Fruit fly (Drosophila melanogaster) whole organism, wandering third instar larva: Measurements from ENCODE around the gene CG6678.

Experiments used
- Abd-B ChIP-seq: fragments of >200 bp; optimal IDR thresholded peaks from 2 replicates; lab custom pipeline; 2017; ENCODE audit warnings: missing biosample characterization, missing genetic modification characterization
- CG32264 ChIP-seq: fragments of 200-800 bp; sonication (Bioruptor generic); optimal IDR thresholded peaks from 2 replicates; lab custom pipeline; 2016; ENCODE audit warnings: missing biosample characterization, missing genetic modification characterization
- CG9705 ChIP-seq: fragments of 200-800 bp; sonication (Bioruptor generic); optimal IDR thresholded peaks from 2 replicates; lab custom pipeline; 2018; ENCODE audit warnings: missing biosample characterization, mild to moderate bottlenecking, missing genetic modification characterization
- CrebA ChIP-seq: fragments of 200-800 bp; sonication (Bioruptor generic); optimal IDR thresholded peaks from 2 replicates; lab custom pipeline; 2016; ENCODE audit warnings: missing biosample characterization, mild to moderate bottlenecking, missing genetic modification characterization, borderline replicate concordance
- Dfd ChIP-seq: fragments of >200 bp; optimal IDR thresholded peaks from 2 replicates; lab custom pipeline; 2017; ENCODE audit warnings: missing biosample characterization, missing genetic modification characterization
- HLH106 ChIP-seq: fragments of 200-800 bp; optimal IDR thresholded peaks from 3 replicates; lab custom pipeline; 2019; ENCODE audit warnings: missing biosample characterization, mild to moderate bottlenecking, missing genetic modification characterization, moderate library complexity
- Hnf4 ChIP-seq: fragments of 200-800 bp; sonication (Bioruptor generic); optimal IDR thresholded peaks from 2 replicates; lab custom pipeline; 2016; ENCODE audit warnings: missing biosample characterization, mild to moderate bottlenecking, missing genetic modification characterization
- Jra ChIP-seq: sonication (Bioruptor generic); optimal IDR thresholded peaks from 2 replicates; lab custom pipeline; 2016; ENCODE audit warnings: missing biosample characterization, missing genetic modification characterization
- Mio ChIP-seq: sonication (Bioruptor generic); optimal IDR thresholded peaks from 2 replicates; lab custom pipeline; 2016; ENCODE audit warnings: missing biosample characterization, missing genetic modification characterization
- N ChIP-seq: fragments of >200 bp; optimal IDR thresholded peaks from 2 replicates; lab custom pipeline; 2018; ENCODE audit warnings: missing biosample characterization, missing external identifiers, missing genetic modification characterization
- OdsH ChIP-seq: fragments of 200-800 bp; sonication (Bioruptor generic); optimal IDR thresholded peaks from 2 replicates; lab custom pipeline; 2016; ENCODE audit warnings: missing biosample characterization, mild to moderate bottlenecking, missing genetic modification characterization
- Rel ChIP-seq, 2 experiments: fragments of 200-800 bp; sonication (Bioruptor generic) in 1 of 2; optimal IDR thresholded peaks; 2 replicates in 1 of 2; 3 replicates in 1 of 2; lab custom pipeline; 2016 to 2019; ENCODE audit warnings: mild to moderate bottlenecking in 2 of 2, missing biosample characterization in 2 of 2, missing genetic modification characterization in 2 of 2, moderate library complexity in 1 of 2
- Sp1 ChIP-seq: fragments of 200-800 bp; sonication (Bioruptor generic); optimal IDR thresholded peaks from 3 replicates; lab custom pipeline; 2019; ENCODE audit warnings: missing biosample characterization, mild to moderate bottlenecking, missing genetic modification characterization, moderate library complexity
- Vsx2 ChIP-seq: fragments of 200-300, 225-300 bp; sonication (Bioruptor generic); optimal IDR thresholded peaks from 2 replicates; lab custom pipeline; 2018; ENCODE audit warnings: missing biosample characterization, missing genetic modification characterization; ENCODE audit not compliant: partially characterized antibody
- br ChIP-seq: fragments of 200-800 bp; sonication (Bioruptor generic); optimal IDR thresholded peaks from 2 replicates; lab custom pipeline; 2016; ENCODE audit warnings: missing biosample characterization, missing genetic modification characterization
- dl ChIP-seq, 2 experiments: fragments of 175-275, 200-275 bp in 1 of 2; fragments of 200-275 bp in 1 of 2; sonication (Bioruptor generic); optimal IDR thresholded peaks; lab custom pipeline; 2018; ENCODE audit warnings: mild to moderate bottlenecking in 2 of 2, missing biosample characterization in 2 of 2, missing genetic modification characterization in 2 of 2, moderate library complexity in 2 of 2; ENCODE audit not compliant: partially characterized antibody in 2 of 2, insufficient read depth in 1 of 2
- dmrt93B ChIP-seq: fragments of 200-800 bp; sonication (Bioruptor generic); optimal IDR thresholded peaks from 2 replicates; lab custom pipeline; 2018; ENCODE audit warnings: missing biosample characterization, mild to moderate bottlenecking, missing genetic modification characterization
- dsf ChIP-seq: sonication (Bioruptor generic); optimal IDR thresholded peaks from 2 replicates; lab custom pipeline; 2016; ENCODE audit warnings: missing biosample characterization, missing genetic modification characterization, borderline replicate concordance
- ey ChIP-seq: fragments of 200-800 bp; sonication (Bioruptor generic); optimal IDR thresholded peaks from 2 replicates; lab custom pipeline; 2016; ENCODE audit warnings: missing biosample characterization, missing genetic modification characterization
- foxo ChIP-seq, 2 experiments: fragments of 200-800 bp; sonication (Bioruptor generic); optimal IDR thresholded peaks; 2 replicates in 1 of 2; 3 replicates in 1 of 2; lab custom pipeline; 2016 to 2017; ENCODE audit warnings: missing biosample characterization in 2 of 2, missing genetic modification characterization in 2 of 2
- fru ChIP-seq: fragments of 200-800 bp; sonication (Bioruptor generic); optimal IDR thresholded peaks from 3 replicates; lab custom pipeline; 2016; ENCODE audit warnings: missing biosample characterization, mild to moderate bottlenecking, missing genetic modification characterization
- h ChIP-seq: fragments of 200-800 bp; sonication (Bioruptor generic); optimal IDR thresholded peaks from 3 replicates; lab custom pipeline; 2016; ENCODE audit warnings: missing biosample characterization, mild to moderate bottlenecking, missing genetic modification characterization
- pan ChIP-seq: fragments of >200 bp; optimal IDR thresholded peaks from 2 replicates; lab custom pipeline; 2017
- psq ChIP-seq: fragments of 200-800 bp; sonication (Bioruptor generic); optimal IDR thresholded peaks from 3 replicates; lab custom pipeline; 2017; ENCODE audit warnings: missing biosample characterization, mild to moderate bottlenecking, missing genetic modification characterization, moderate library complexity
- sage ChIP-seq: fragments of 200-800 bp; sonication (Bioruptor generic); optimal IDR thresholded peaks from 2 replicates; lab custom pipeline; 2016; ENCODE audit warnings: missing biosample characterization, mild to moderate bottlenecking, missing genetic modification characterization
- sv ChIP-seq: fragments of 200-800 bp; sonication (Bioruptor generic); optimal IDR thresholded peaks from 3 replicates; lab custom pipeline; 2016; ENCODE audit warnings: missing biosample characterization, missing genetic modification characterization
- tai ChIP-seq: sonication (Bioruptor generic); optimal IDR thresholded peaks from 2 replicates; lab custom pipeline; 2016; ENCODE audit warnings: missing biosample characterization, missing genetic modification characterization
- usp ChIP-seq: fragments of >200 bp; optimal IDR thresholded peaks from 2 replicates; lab custom pipeline; 2017; ENCODE audit warnings: missing biosample characterization, missing genetic modification characterization
- woc ChIP-seq: sonication (Bioruptor generic); optimal IDR thresholded peaks from 2 replicates; lab custom pipeline; 2016; ENCODE audit warnings: missing biosample characterization, mild to moderate bottlenecking, missing genetic modification characterization

The CG6678 gene

dm6 chr3R:21948081-21948480 lies 61.3 kb downstream of the CG6678 start:
- TF ChIP-seq CrebA (GFP tag; lab: Kevin White, UChicago), result no peak
- no peak for TF ChIP-seq HLH106 (tag; lab: Kevin White, UChicago)
- no peak for TF ChIP-seq br (GFP tag; lab: Kevin White, UChicago)
- TF ChIP-seq dsf (GFP tag; lab: Kevin White, UChicago), result no peak
- TF ChIP-seq Hnf4 (GFP tag; lab: Kevin White, UChicago), result no peak
- no peak for TF ChIP-seq Jra
- no peak for TF ChIP-seq Mio
- no peak for TF ChIP-seq Sp1 (GFP tag; lab: Kevin White, UChicago)
- TF ChIP-seq pan, result no peak
- no peak for TF ChIP-seq CG32264 (GFP tag; lab: Kevin White, UChicago)
- no peak for TF ChIP-seq fru (GFP tag; lab: Kevin White, UChicago)
- TF ChIP-seq Vsx2 (GFP tag; lab: Kevin White, UChicago), result no peak
- TF ChIP-seq woc (GFP tag; lab: Kevin White, UChicago), result no peak
- TF ChIP-seq OdsH, result no peak
- no peak for TF ChIP-seq foxo (GFP tag; optimal IDR thresholded peaks at IDR 0.05; lab: Kevin White, UChicago)
- TF ChIP-seq Abd-B (GFP tag; lab: Kevin White, UChicago), result no peak
- TF ChIP-seq usp (GFP tag; lab: Kevin White, UChicago), result no peak
- TF ChIP-seq N (GFP tag; lab: Kevin White, UChicago), result no peak
- no peak for TF ChIP-seq sage (GFP tag; lab: Kevin White, UChicago)
- TF ChIP-seq dl (GFP tag; optimal IDR thresholded peaks at IDR 0.05; lab: Kevin White, UChicago; ENCODE audit: insufficient read depth in 1 of 2, partially characterized antibody in 2 of 2), result no peak

DNA sequence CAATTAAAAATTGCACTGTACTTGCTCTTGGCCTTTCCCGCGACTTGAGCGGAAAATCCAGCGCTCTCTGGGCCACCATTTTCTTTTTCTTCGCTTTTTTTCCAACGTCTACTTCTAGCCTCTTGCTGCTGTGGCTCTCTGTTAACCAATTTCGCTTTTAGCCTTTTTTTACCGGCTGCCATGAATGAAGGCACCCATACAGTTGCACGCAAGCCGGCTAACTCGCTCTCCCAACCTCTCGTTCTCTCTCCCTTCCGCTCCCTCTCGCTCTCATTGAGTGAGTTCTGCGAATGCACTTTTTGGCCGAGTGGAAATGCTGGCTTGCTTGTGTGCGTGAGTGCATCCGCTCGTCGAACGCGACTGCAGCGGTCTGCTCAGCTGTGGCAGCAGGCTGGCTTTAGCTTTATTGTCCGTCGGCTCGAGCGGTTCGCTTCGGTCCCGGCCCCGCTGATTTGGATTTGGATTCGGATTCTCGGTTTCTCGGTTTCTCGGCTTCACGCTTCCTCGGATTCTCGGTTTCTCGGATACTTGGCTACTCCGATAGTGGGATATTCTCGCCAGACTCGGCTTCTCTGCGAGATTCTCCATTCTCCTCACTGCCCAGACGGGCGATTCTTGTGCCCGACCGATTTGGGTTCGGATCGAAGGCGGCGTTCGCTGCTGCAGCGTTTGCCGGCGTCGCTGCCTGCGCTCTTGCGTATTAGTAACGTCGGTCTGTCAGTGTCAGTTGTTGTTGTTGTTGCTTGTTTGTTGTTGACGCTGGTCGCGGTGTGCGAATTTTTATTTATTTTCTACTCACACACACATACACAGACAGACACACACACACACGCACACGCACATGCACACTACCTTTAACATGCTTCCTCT lies 62.1 kb downstream of the CG6678 start, which contains the start of gene Eip93F:
Eip93F (plus strand) TSS at position 424 of the 870 bp plus-strand sequence.
- no peak for TF ChIP-seq sage (GFP tag; lab: Kevin White, UChicago)
- TF ChIP-seq usp (GFP tag; lab: Kevin White, UChicago), result no peak
- no peak for TF ChIP-seq dmrt93B (GFP tag; lab: Kevin White, UChicago)
- TF ChIP-seq Dfd, result peak; percentile 75
- no peak for TF ChIP-seq CG9705 (GFP tag; lab: Kevin White, UChicago)
- no peak for TF ChIP-seq N (GFP tag; lab: Kevin White, UChicago)
- TF ChIP-seq sv (GFP tag; lab: Kevin White, UChicago), result no peak
- no peak for TF ChIP-seq psq

- TF ChIP-seq tai (GFP tag; lab: Kevin White, UChicago), result peak; percentile 15
- no peak for TF ChIP-seq h (GFP tag; lab: Kevin White, UChicago)
These were observed 62.7 kb downstream of the CG6678 start for dm6 chr3R:21949561-21949862.

DNA sequence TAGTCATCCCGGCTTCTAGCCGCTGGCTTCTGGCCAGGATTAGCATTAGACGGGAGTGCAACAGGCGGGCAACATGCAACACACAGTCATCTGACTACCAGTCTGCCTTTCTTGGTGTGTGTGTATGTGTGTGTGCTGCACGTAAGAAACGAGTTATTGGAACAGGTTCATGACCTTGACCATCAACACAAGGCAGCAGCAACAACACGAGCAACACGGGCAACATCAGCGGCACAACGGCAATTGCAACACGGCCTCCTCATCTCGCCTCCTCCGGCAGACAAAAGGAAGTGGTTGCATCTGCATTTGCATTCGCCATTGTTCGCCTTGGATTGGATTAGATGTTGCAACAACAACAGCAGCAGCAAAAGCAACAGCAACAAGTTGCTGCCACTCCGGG lies 64.6 kb downstream of the CG6678 start:
- TF ChIP-seq Dfd, result peak; percentile 7
- no peak for TF ChIP-seq Rel (GFP tag; optimal IDR thresholded peaks at IDR 0.05; lab: Kevin White, UChicago)
- TF ChIP-seq Rel (tag; optimal IDR thresholded peaks at IDR 0.05; lab: Kevin White, UChicago), result no peak
- no peak for TF ChIP-seq Sp1 (GFP tag; lab: Kevin White, UChicago)
- TF ChIP-seq HLH106 (tag; lab: Kevin White, UChicago), result no peak
- no peak for TF ChIP-seq dl (GFP tag; optimal IDR thresholded peaks at IDR 0.05; lab: Kevin White, UChicago; ENCODE audit: insufficient read depth in 1 of 2, partially characterized antibody in 2 of 2)

dm6 chr3R:21954056-21954650 lies 67.3 kb downstream of the CG6678 start:
- TF ChIP-seq CrebA (GFP tag; lab: Kevin White, UChicago) (peak; percentile 26), Rel (GFP tag; optimal IDR thresholded peaks at IDR 0.05; lab: Kevin White, UChicago) (no peak), Rel (tag; optimal IDR thresholded peaks at IDR 0.05; lab: Kevin White, UChicago) (peak; percentile 69), ey (GFP tag; lab: Kevin White, UChicago) (no peak)
